Fruit fly (Drosophila melanogaster): ENCODE data around the gene vari.

DNA sequence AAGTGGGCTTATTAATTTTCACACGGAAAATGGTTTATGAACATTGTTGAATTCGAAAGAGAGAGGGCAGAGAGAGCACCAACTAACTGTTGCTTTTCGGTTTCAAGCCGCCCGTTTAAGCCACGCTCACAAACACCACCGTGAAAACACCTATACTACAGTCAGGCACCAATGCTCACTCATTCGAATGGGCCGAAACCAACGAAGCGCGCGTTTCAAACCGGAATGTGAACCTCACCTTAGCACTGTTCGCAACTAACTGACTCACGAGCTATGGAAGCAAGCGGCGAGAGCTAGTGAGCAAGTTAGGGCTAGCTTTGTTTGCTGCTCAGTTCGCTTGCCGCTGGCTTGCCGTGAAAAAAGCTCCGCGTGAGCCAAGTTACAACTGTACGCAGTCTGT lies 3.0 kb downstream of the vari start:
- TF ChIP-seq CG8301 (tag; optimal IDR thresholded peaks at IDR 0.05) = no peak
- TF ChIP-seq CG14655 (GFP tag; optimal IDR thresholded peaks at IDR 0.05) = no peak
- TF ChIP-seq fd96Ca (GFP tag; IDR thresholded peaks at IDR 0.05) = no peak

All from whole organism, pupa.